Worm (Caenorhabditis elegans) whole organism, young adult: ENCODE data around the gene oac-50.

ENCODE experiments used
- T07F8.4 ChIP-seq: sonication (generic microtip); optimal IDR thresholded peaks from 2 replicates; lab custom pipeline; 2016; ENCODE audit warnings: mild to moderate bottlenecking, missing genetic modification characterization, moderate library complexity, missing compliant biosample characterization
- Y53F4B.3 ChIP-seq: fragments of 200-800 bp; sonication (Bioruptor generic); IDR thresholded peaks from 2 replicates; pipeline ENCODE4 v1.3.6; 2022; ENCODE audit warnings: missing genetic modification reagents, missing genetic modification characterization, missing compliant biosample characterization
- bed-1 ChIP-seq: fragments of 200-800 bp; sonication (Bioruptor generic); IDR thresholded peaks from 2 replicates; pipeline ENCODE4 v1.3.6; 2022; ENCODE audit warnings: missing genetic modification reagents, missing genetic modification characterization, missing compliant biosample characterization
- die-1 ChIP-seq: sonication (generic microtip); optimal IDR thresholded peaks from 2 replicates; lab custom pipeline; 2016; ENCODE audit warnings: missing genotype, mild to moderate bottlenecking, missing genetic modification characterization, missing compliant biosample characterization
- dpff-1 ChIP-seq: sonication (generic microtip); optimal IDR thresholded peaks from 2 replicates; lab custom pipeline; 2017; ENCODE audit warnings: mild to moderate bottlenecking, missing genetic modification characterization, missing compliant biosample characterization
- hsf-1 ChIP-seq: fragments of 200-800 bp; sonication (Bioruptor generic); IDR thresholded peaks from 2 replicates; pipeline ENCODE4 v1.3.6; 2022; ENCODE audit warnings: missing genetic modification reagents, missing genetic modification characterization, missing compliant biosample characterization
- lin-26 ChIP-seq: fragments of 200-800 bp; sonication (Bioruptor generic); IDR thresholded peaks from 2 replicates; pipeline ENCODE4 v1.3.6; 2022; ENCODE audit warnings: missing genetic modification reagents, missing genetic modification characterization, missing compliant biosample characterization
- lin-35 ChIP-seq, 3 experiments: fragments of 150-350 bp in 2 of 3; sonication (generic microtip) in 1 of 3; optimal IDR thresholded peaks; 2 replicates each; lab custom pipeline; 2014 to 2018; ENCODE audit warnings: missing biosample characterization in 3 of 3, missing genetic modification characterization in 3 of 3, missing genetic modification reagents in 3 of 3
- snpc-3.4 ChIP-seq: sonication (generic microtip); optimal IDR thresholded peaks from 2 replicates; lab custom pipeline; 2017; ENCODE audit warnings: missing genetic modification characterization, mild to moderate bottlenecking, missing compliant biosample characterization, antibody characterized with exemption, moderate library complexity, missing genotype, missing genetic modification reagents
- unc-62 ChIP-seq: fragments of 150-350 bp; optimal IDR thresholded peaks from 2 replicates; lab custom pipeline; 2014; ENCODE audit warnings: missing biosample characterization, missing genetic modification reagents, missing genetic modification characterization

- TF ChIP-seq unc-62 (GFP tag; lab: Kevin White, UChicago) (no peak), snpc-3.4 (tag; lab: Kevin White, UChicago) (no peak), lin-35 (GFP tag; optimal IDR thresholded peaks at IDR 0.05; lab: Kevin White, UChicago) (no peak), die-1 (tag; lab: Kevin White, UChicago) (no peak), bed-1 (GFP tag; lab: Robert Waterston, UW) (no peak), T07F8.4 (tag; lab: Kevin White, UChicago) (no peak), dpff-1 (tag; lab: Kevin White, UChicago) (no peak), lin-26 (GFP tag; lab: Robert Waterston, UW) (no peak), Y53F4B.3 (GFP tag; lab: Robert Waterston, UW) (no peak), hsf-1 (no peak)
These were observed 25.7 kb downstream of the oac-50 start, which contains the start of gene C25E10.17 for ce11 chrV:9047555-9048049.
